Fruit fly (Drosophila melanogaster): Measurements from ENCODE around the gene dpr16.

Gene dpr16

DNA sequence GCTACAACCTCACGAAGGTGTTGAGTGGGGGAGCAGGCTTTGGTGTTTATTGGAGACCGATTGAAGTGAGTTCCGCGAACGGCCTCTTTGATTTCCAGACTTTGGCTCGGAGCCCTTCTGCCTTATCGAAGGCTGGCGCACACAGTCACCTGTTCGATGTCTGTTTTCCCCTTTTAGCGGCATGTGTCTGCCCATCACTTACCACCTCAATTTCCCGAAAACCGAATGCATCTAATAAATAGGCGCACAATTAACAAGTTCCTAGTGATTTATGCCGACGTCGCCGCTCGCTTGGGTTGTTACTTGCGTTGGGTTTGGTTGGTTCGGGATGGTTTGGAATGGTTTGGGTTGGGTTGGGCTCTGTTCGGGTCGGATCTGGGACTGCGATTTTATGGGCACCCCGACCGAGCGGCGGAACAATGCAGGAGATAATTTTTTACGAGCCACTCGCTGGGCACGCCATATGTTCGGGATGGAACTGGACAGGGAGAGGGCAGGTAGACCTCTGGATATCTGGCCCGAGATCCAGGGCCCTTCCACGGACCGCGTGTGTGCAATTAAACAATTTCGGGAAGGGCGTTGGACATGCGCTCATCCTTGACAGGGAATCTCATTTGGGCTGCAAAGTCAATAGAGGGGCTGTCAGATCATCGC is 41.0 kb upstream of the dpr16 start (continued):
- no peak for TF ChIP-seq CG18262 (tag; optimal IDR thresholded peaks at IDR 0.05)
- no peak for TF ChIP-seq CG4820 (GFP tag; optimal IDR thresholded peaks at IDR 0.05)
- no peak for TF ChIP-seq psq (GFP tag; optimal IDR thresholded peaks at IDR 0.05)
- TF ChIP-seq CG5180 (GFP tag; optimal IDR thresholded peaks at IDR 0.05) = peak; percentile 65
- TF ChIP-seq CG7271 (tag; optimal IDR thresholded peaks at IDR 0.05) = peak; percentile 51
- no peak for TF ChIP-seq CG1602 (GFP tag; optimal IDR thresholded peaks at IDR 0.05)
- TF ChIP-seq pros (GFP tag; optimal IDR thresholded peaks at IDR 0.05) = peak; percentile 88
- peak; percentile 68 for TF ChIP-seq ac (GFP tag; optimal IDR thresholded peaks at IDR 0.05)
- no peak for TF ChIP-seq Fer2 (tag; optimal IDR thresholded peaks at IDR 0.05)
- no peak for TF ChIP-seq trh (GFP tag; optimal IDR thresholded peaks at IDR 0.05)
- peak; percentile 41; the same call in 1 of the 2 replicates for TF ChIP-seq Awh (GFP tag; IDR thresholded peaks at IDR 0.05)
- TF ChIP-seq CG16813 (GFP tag; IDR thresholded peaks at IDR 0.05; ENCODE audit: partially characterized antibody) = no peak
- TF ChIP-seq CG3726 (GFP tag; IDR thresholded peaks at IDR 0.05) = no peak
- TF ChIP-seq CG5953 (GFP tag; IDR thresholded peaks at IDR 0.05) = 0 out of 2 replicates have a peak, but pooled peaks have one; percentile 23
- no peak for TF ChIP-seq Nf-YC (tag; optimal IDR thresholded peaks at IDR 0.05)
- no peak for TF ChIP-seq CG8388 (GFP tag; optimal IDR thresholded peaks at IDR 0.05)
- TF ChIP-seq CG12236 (GFP tag; optimal IDR thresholded peaks at IDR 0.05) = no peak
- no peak for TF ChIP-seq D19B (GFP tag; optimal IDR thresholded peaks at IDR 0.05)
- peak; percentile 42 for TF ChIP-seq grn (GFP tag; optimal IDR thresholded peaks at IDR 0.05)
- no peak for TF ChIP-seq CG15073 (GFP tag; optimal IDR thresholded peaks at IDR 0.05)
- no peak for TF ChIP-seq gem (tag; optimal IDR thresholded peaks at IDR 0.05)
- no peak for TF ChIP-seq CG13287 (GFP tag; IDR thresholded peaks at IDR 0.05; ENCODE audit: partially characterized antibody)
- TF ChIP-seq rib (GFP tag; IDR thresholded peaks at IDR 0.05) = peak; percentile 18; the same call in 1 of the 2 replicates
- no peak for TF ChIP-seq CG18599 (GFP tag; optimal IDR thresholded peaks at IDR 0.05)
- TF ChIP-seq ewg (GFP tag; optimal IDR thresholded peaks at IDR 0.05) = no peak
- peak; percentile 70 for TF ChIP-seq kah (GFP tag; optimal IDR thresholded peaks at IDR 0.05)
- no peak for TF ChIP-seq tin (GFP tag; optimal IDR thresholded peaks at IDR 0.05)
- TF ChIP-seq chm (GFP tag; IDR thresholded peaks at IDR 0.05) = peak; percentile 10; the same call in 1 of the 2 replicates
- peak; percentile 93 for TF ChIP-seq zen (tag; optimal IDR thresholded peaks at IDR 0.05)
- no peak for TF ChIP-seq shn (GFP tag; optimal IDR thresholded peaks at IDR 0.05)
- no peak for TF ChIP-seq CG31224 (GFP tag; IDR thresholded peaks at IDR 0.05)
- peak; percentile 75 for TF ChIP-seq abd-A (tag; optimal IDR thresholded peaks at IDR 0.05)
- TF ChIP-seq tll (GFP tag; optimal IDR thresholded peaks at IDR 0.05) = peak in 1 of 2 experiments; percentile 89
- TF ChIP-seq B-H2 (GFP tag; optimal IDR thresholded peaks at IDR 0.05) = no peak
- no peak for TF ChIP-seq Aef1 (GFP tag; IDR thresholded peaks at IDR 0.05)
- TF ChIP-seq Oli (tag; optimal IDR thresholded peaks at IDR 0.05) = peak; percentile 9
- no peak for TF ChIP-seq HmgZ (tag; optimal IDR thresholded peaks at IDR 0.05)
- TF ChIP-seq CG8765 (GFP tag; IDR thresholded peaks at IDR 0.05) = 0 out of 2 replicates have a peak, but pooled peaks have one; percentile 18
- TF ChIP-seq Deaf1 (tag; optimal IDR thresholded peaks at IDR 0.05) = peak; percentile 38
- TF ChIP-seq CG9437 (GFP tag; optimal IDR thresholded peaks at IDR 0.05) = no peak
- no peak for TF ChIP-seq dmrt11E (tag; optimal IDR thresholded peaks at IDR 0.05)
- TF ChIP-seq Abd-B (GFP tag; optimal IDR thresholded peaks at IDR 0.05) = peak; percentile 14
- peak; percentile 41; the same call in 1 of the 3 replicates for TF ChIP-seq ci (GFP tag; IDR thresholded peaks at IDR 0.05)
- no peak for TF ChIP-seq Sin3A (optimal IDR thresholded peaks at IDR 0.05)
- no peak for TF ChIP-seq CG11398 (GFP tag; optimal IDR thresholded peaks at IDR 0.05)
- peak; percentile 98 for TF ChIP-seq cad (GFP tag; optimal IDR thresholded peaks at IDR 0.05)
- TF ChIP-seq MBD-R2 (GFP tag; IDR thresholded peaks at IDR 0.05) = no peak
- TF ChIP-seq ken (GFP tag; IDR thresholded peaks at IDR 0.05) = 0 out of 3 replicates have a peak, but pooled peaks have one; percentile 14
- no peak for TF ChIP-seq CG11504 (tag; optimal IDR thresholded peaks at IDR 0.05)

Data from whole organism, embryonic.